Fruit fly (Drosophila melanogaster) whole organism, prepupa: ENCODE data around the gene Slip1.

ENCODE experiments used
- CG10669 ChIP-seq: fragments of 200-800 bp; sonication (Bioruptor generic); optimal IDR thresholded peaks from 3 replicates; lab custom pipeline; 2018; ENCODE audit warnings: missing biosample characterization, mild to moderate bottlenecking, missing genetic modification characterization, moderate library complexity
- CG11294 ChIP-seq: fragments of 200-800 bp; sonication (Bioruptor generic); IDR thresholded peaks from 2 replicates; pipeline ENCODE4 v1.3.6; 2022; ENCODE audit warnings: missing biosample characterization, missing genetic modification characterization
- CG11762 ChIP-seq: fragments of 200-800 bp; sonication (Bioruptor generic); optimal IDR thresholded peaks from 3 replicates; lab custom pipeline; 2016; ENCODE audit warnings: missing biosample characterization, missing genetic modification characterization; ENCODE audit not compliant: insufficient read depth
- CG1621 ChIP-seq: fragments of 200-800 bp; sonication (Bioruptor generic); optimal IDR thresholded peaks from 3 replicates; lab custom pipeline; 2018; ENCODE audit warnings: missing biosample characterization, mild to moderate bottlenecking, missing genetic modification characterization
- CG16779 ChIP-seq: fragments of 200-800 bp; sonication (Bioruptor generic); optimal IDR thresholded peaks from 3 replicates; lab custom pipeline; 2017; ENCODE audit warnings: missing biosample characterization, mild to moderate bottlenecking, missing genetic modification characterization
- CG3032 ChIP-seq: fragments of 200-800 bp; optimal IDR thresholded peaks from 2 replicates; lab custom pipeline; 2019; ENCODE audit warnings: missing biosample characterization, mild to moderate bottlenecking, missing genetic modification characterization, moderate library complexity
- CG32006 ChIP-seq: fragments of 200-800 bp; sonication (Bioruptor generic); optimal IDR thresholded peaks from 3 replicates; lab custom pipeline; 2017; ENCODE audit warnings: missing biosample characterization, mild to moderate bottlenecking, missing genetic modification characterization
- CG3919 ChIP-seq: fragments of 200-800 bp; sonication (Bioruptor generic); optimal IDR thresholded peaks from 3 replicates; lab custom pipeline; 2016; ENCODE audit warnings: missing biosample characterization, missing genetic modification characterization
- CG6163 ChIP-seq: fragments of 200-800 bp; sonication (Bioruptor generic); IDR thresholded peaks from 3 replicates; pipeline ENCODE4 v1.3.6; 2022; ENCODE audit warnings: missing biosample characterization, missing genetic modification characterization
- CG6276 ChIP-seq: fragments of 200-800 bp; sonication (Bioruptor generic); optimal IDR thresholded peaks from 2 replicates; lab custom pipeline; 2017; ENCODE audit warnings: missing biosample characterization, mild to moderate bottlenecking, missing genetic modification characterization
- CG6808 ChIP-seq: fragments of 200-800 bp; sonication (Bioruptor generic); optimal IDR thresholded peaks from 3 replicates; lab custom pipeline; 2017; ENCODE audit warnings: missing biosample characterization, missing genetic modification characterization, mild to moderate bottlenecking, moderate library complexity, missing genetic modification reagents
- CG6854 ChIP-seq: fragments of 200-800 bp; sonication (Bioruptor generic); optimal IDR thresholded peaks from 2 replicates; lab custom pipeline; 2017; ENCODE audit warnings: missing biosample characterization, mild to moderate bottlenecking, missing genetic modification characterization
- CG8319 ChIP-seq: fragments of 200-800 bp; sonication (Bioruptor generic); optimal IDR thresholded peaks from 3 replicates; lab custom pipeline; 2016; ENCODE audit warnings: missing biosample characterization, missing genetic modification characterization
- CG8632 ChIP-seq: fragments of 200-800 bp; sonication (Bioruptor generic); optimal IDR thresholded peaks from 3 replicates; lab custom pipeline; 2016; ENCODE audit warnings: missing biosample characterization, missing genetic modification characterization
- CG9139 ChIP-seq: fragments of 200-800 bp; sonication (Bioruptor generic); optimal IDR thresholded peaks from 3 replicates; lab custom pipeline; 2017; ENCODE audit warnings: missing biosample characterization, mild to moderate bottlenecking, missing genetic modification characterization
- Eip78C ChIP-seq: fragments of 200-800 bp; sonication (Bioruptor generic); peaks from one replicate; lab custom pipeline; 2016; ENCODE audit warnings: missing biosample characterization, missing genetic modification characterization
- Eip93F ChIP-seq: fragments of 200-800 bp; sonication (Bioruptor generic); optimal IDR thresholded peaks from 2 replicates; lab custom pipeline; 2016; ENCODE audit warnings: missing biosample characterization, mild to moderate bottlenecking, missing genetic modification characterization
- Ets21C ChIP-seq: fragments of 200-800 bp; sonication (Bioruptor generic); optimal IDR thresholded peaks from 3 replicates; lab custom pipeline; 2016; ENCODE audit warnings: missing biosample characterization, missing genetic modification characterization
- Ets96B ChIP-seq: fragments of 200-800 bp; optimal IDR thresholded peaks from 2 replicates; lab custom pipeline; 2019; ENCODE audit warnings: missing biosample characterization, mild to moderate bottlenecking, missing genetic modification characterization, moderate library complexity
- Hr4 ChIP-seq: fragments of 200-800 bp; sonication (Bioruptor generic); optimal IDR thresholded peaks from 3 replicates; lab custom pipeline; 2016; ENCODE audit warnings: missing biosample characterization, missing genetic modification characterization
- Smox ChIP-seq: fragments of 200-800 bp; sonication (Bioruptor generic); optimal IDR thresholded peaks from 3 replicates; lab custom pipeline; 2016; ENCODE audit warnings: missing biosample characterization, missing genetic modification characterization
- Sox102F ChIP-seq: fragments of 200-800 bp; sonication (Bioruptor generic); optimal IDR thresholded peaks from 2 replicates; lab custom pipeline; 2016; ENCODE audit warnings: missing biosample characterization, mild to moderate bottlenecking, missing genetic modification characterization
- Sox14 ChIP-seq: fragments of 200-800 bp; sonication (Bioruptor generic); optimal IDR thresholded peaks from 3 replicates; lab custom pipeline; 2016; ENCODE audit warnings: missing biosample characterization, missing genetic modification characterization
- achi ChIP-seq: fragments of 200-800 bp; sonication (Bioruptor generic); optimal IDR thresholded peaks from 3 replicates; lab custom pipeline; 2016; ENCODE audit warnings: missing biosample characterization, missing genetic modification characterization
- acj6 ChIP-seq: fragments of 200-800 bp; sonication (Bioruptor generic); optimal IDR thresholded peaks from 3 replicates; lab custom pipeline; 2016; ENCODE audit warnings: missing biosample characterization, missing genetic modification characterization
- cyc ChIP-seq: fragments of 200-800 bp; sonication (Bioruptor generic); optimal IDR thresholded peaks from 3 replicates; lab custom pipeline; 2016; ENCODE audit warnings: missing biosample characterization, missing genetic modification characterization
- dac ChIP-seq: fragments of 200-800 bp; sonication (Bioruptor generic); optimal IDR thresholded peaks from 2 replicates; lab custom pipeline; 2017; ENCODE audit warnings: missing biosample characterization, mild to moderate bottlenecking, missing genetic modification characterization
- dsx ChIP-seq: fragments of 200-800 bp; optimal IDR thresholded peaks from 3 replicates; lab custom pipeline; 2019; ENCODE audit warnings: missing biosample characterization, mild to moderate bottlenecking, missing genetic modification characterization, moderate library complexity; ENCODE audit not compliant: poor library complexity, severe bottlenecking
- eg ChIP-seq: fragments of 200-800 bp; sonication (Bioruptor generic); IDR thresholded peaks from 3 replicates; pipeline ENCODE4 v1.3.6; 2022; ENCODE audit warnings: missing biosample characterization, missing genetic modification characterization
- esn ChIP-seq: fragments of 200-800 bp; sonication (Bioruptor generic); optimal IDR thresholded peaks from 2 replicates; lab custom pipeline; 2016; ENCODE audit warnings: missing biosample characterization, mild to moderate bottlenecking, missing genetic modification characterization, moderate library complexity
- net ChIP-seq: fragments of 200-800 bp; sonication (Bioruptor generic); optimal IDR thresholded peaks from 3 replicates; lab custom pipeline; 2016; ENCODE audit warnings: missing biosample characterization, missing genetic modification characterization
- pdm3 ChIP-seq: fragments of 200-800 bp; sonication (Bioruptor generic); optimal IDR thresholded peaks from 3 replicates; lab custom pipeline; 2016; ENCODE audit warnings: missing biosample characterization, missing genetic modification characterization
- salr ChIP-seq, 2 experiments: fragments of 200-800 bp; sonication (Bioruptor generic); optimal IDR thresholded peaks; 3 replicates each; lab custom pipeline; 2016 to 2018; ENCODE audit warnings: missing biosample characterization in 2 of 2, missing genetic modification characterization in 2 of 2, mild to moderate bottlenecking in 1 of 2
- ss ChIP-seq, 2 experiments: fragments of 200-800 bp; sonication (Bioruptor generic); optimal IDR thresholded peaks; 2 replicates in 1 of 2; 3 replicates in 1 of 2; lab custom pipeline; 2017 to 2018; ENCODE audit warnings: mild to moderate bottlenecking in 2 of 2, missing biosample characterization in 2 of 2, missing genetic modification characterization in 2 of 2, moderate library complexity in 1 of 2
- svp ChIP-seq: fragments of 200-800 bp; sonication (Bioruptor generic); peaks from one replicate; lab custom pipeline; 2016; ENCODE audit warnings: missing biosample characterization, missing genetic modification characterization
- topi ChIP-seq: fragments of 200-800 bp; sonication (Bioruptor generic); optimal IDR thresholded peaks from 3 replicates; lab custom pipeline; 2016; ENCODE audit warnings: missing biosample characterization, missing genetic modification characterization
- vri ChIP-seq: fragments of 200-800 bp; sonication (Bioruptor generic); optimal IDR thresholded peaks from 3 replicates; lab custom pipeline; 2016; ENCODE audit warnings: missing biosample characterization, mild to moderate bottlenecking, missing genetic modification characterization

The Slip1 gene

DNA sequence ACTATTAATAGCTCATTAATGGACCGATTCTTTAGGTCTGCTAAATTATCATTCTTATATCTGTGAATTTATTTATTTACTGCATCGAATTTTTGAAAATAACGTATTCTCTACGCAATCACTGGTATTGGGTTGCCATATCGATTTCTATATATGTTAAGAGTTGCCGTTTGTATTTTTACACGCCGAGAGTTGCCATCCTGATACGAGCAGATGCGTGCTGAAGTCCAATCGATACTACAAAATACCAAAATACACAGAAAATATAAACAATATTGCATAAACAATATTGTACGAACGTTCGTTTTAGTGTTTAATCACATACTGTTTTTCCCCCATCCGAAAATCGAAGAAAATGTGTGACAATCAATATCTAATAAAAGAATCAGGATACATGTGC, 34.0 kb downstream of the Slip1 start, which contains the start of gene ey (continued):
- TF ChIP-seq cyc = no peak
- peak; percentile 35 for TF ChIP-seq achi
- no peak for TF ChIP-seq Ets21C
- TF ChIP-seq CG6276 = no peak
- TF ChIP-seq CG6163 (GFP tag; lab: Robert Waterston, UW) = no peak
- peak; percentile 40 for TF ChIP-seq CG6808 (GFP tag; lab: Kevin White, UChicago)
- no peak for TF ChIP-seq CG9139 (GFP tag; lab: Kevin White, UChicago)
- TF ChIP-seq pdm3 (GFP tag; lab: Kevin White, UChicago) = no peak
- TF ChIP-seq CG8632 = no peak
- TF ChIP-seq CG32006 (GFP tag; lab: Kevin White, UChicago) = no peak
- TF ChIP-seq Hr4 = peak; percentile 23
- no peak for TF ChIP-seq acj6 (GFP tag; lab: Kevin White, UChicago)
- TF ChIP-seq Sox14 (GFP tag; lab: Kevin White, UChicago) = no peak
- no peak for TF ChIP-seq CG3919 (GFP tag; lab: Kevin White, UChicago)
- TF ChIP-seq Eip78C (GFP tag; lab: Kevin White, UChicago) = peak; percentile 34
- TF ChIP-seq dsx (GFP tag; lab: Kevin White, UChicago) = no peak
- no peak for TF ChIP-seq svp (GFP tag; lab: Kevin White, UChicago)
- TF ChIP-seq ss (GFP tag; optimal IDR thresholded peaks at IDR 0.05; lab: Kevin White, UChicago) = peak; percentile 36 to 43
- TF ChIP-seq net = peak; percentile 1
- TF ChIP-seq Smox (GFP tag; lab: Kevin White, UChicago) = no peak
- no peak for TF ChIP-seq CG10669 (GFP tag; lab: Kevin White, UChicago)
- no peak for TF ChIP-seq CG11762 (GFP tag; lab: Kevin White, UChicago)

DNA sequence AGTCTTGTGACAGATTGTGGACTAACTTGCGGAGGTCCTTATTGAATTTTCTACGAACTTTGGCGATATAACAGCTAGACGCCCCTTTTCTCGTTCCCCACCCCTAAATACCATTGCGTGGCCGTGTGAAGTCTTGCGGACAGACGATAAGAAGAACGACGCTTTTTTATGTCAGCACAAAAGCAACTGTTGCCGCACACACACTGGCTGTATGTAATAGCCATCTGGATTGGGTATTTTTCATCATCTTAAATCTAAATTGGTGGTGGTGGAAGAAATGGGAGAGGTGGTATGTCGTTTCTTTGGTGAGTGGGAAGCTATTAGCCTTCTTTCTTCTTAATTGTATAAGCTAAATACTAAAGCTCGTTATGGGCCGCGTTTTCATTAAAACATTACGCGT, 38.5 kb downstream of the Slip1 start:
- TF ChIP-seq eg (no peak), salr (GFP tag; optimal IDR thresholded peaks at IDR 0.05; lab: Kevin White, UChicago) (no peak), acj6 (GFP tag; lab: Kevin White, UChicago) (no peak)
- TF ChIP-seq, all 60 proteins: peak for 0

DNA sequence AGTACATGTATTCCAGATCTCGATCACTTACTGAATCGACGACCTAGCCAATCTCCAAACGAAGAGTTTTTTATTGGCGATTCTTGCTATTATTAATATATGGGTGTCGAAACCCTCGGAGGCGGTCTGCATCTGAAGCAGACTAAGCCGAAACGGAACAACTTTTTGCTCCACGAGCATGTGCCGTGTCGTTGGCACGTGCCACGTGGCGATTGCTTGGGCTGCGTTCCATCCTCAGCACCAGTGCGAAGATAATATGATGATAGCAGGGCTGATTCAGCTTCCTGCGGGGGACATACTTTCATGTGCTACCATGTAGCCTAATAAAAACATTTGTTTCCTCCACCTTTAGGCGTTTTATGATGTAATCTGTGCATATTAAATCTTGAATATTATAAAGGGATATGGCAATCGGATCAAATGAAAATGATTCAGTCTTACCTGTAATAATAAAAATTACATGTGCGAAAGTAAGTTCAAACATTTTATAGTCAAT, 39.4 kb downstream of the Slip1 start:
- no peak for TF ChIP-seq CG11294
- TF ChIP-seq esn (GFP tag; lab: Kevin White, UChicago) = no peak
- no peak for TF ChIP-seq Ets21C
- TF ChIP-seq CG8632 = no peak
- TF ChIP-seq CG6854 (GFP tag; lab: Kevin White, UChicago) = no peak
- TF ChIP-seq dac = no peak

DNA sequence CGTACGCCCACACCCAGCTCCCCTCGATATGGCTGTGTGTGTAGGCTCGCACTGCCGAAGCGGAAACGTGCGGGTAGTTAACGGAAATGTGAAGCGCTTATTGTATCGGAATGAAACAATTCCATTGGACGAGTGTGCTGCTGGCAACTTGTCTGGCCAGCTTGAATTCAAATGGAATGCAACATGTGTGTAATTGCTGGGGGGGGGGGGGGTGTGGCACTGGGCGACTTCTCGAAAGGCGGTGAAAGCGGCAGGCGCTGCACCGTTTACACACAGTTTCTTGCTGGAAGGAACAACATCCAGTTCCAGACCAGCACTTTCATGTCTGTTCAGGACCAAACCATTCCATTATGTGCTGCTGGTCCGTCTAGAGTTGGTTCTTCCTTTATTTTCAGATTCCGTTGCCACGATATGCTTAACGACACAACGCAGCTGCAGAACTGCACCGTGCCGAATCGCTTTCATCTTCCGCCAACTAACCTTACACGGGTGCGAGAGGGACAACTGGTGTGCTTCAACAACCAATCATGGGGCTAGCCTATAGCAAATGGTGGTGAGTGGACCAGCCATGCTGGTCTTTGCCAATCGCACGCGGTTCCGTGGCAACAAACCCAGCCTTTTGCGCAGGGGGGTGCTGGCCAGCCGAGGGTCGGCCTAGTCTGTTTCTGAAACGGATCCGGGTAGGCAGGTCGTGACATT, 40.7 kb downstream of the Slip1 start:
- no peak for TF ChIP-seq topi (GFP tag; lab: Kevin White, UChicago)
- no peak for TF ChIP-seq CG6163 (GFP tag; lab: Robert Waterston, UW)
- no peak for TF ChIP-seq Sox102F (GFP tag; lab: Kevin White, UChicago)
- peak; percentile 10 for TF ChIP-seq Eip78C (GFP tag; lab: Kevin White, UChicago)
- no peak for TF ChIP-seq Eip93F (GFP tag; lab: Kevin White, UChicago)
- no peak for TF ChIP-seq CG11294
- no peak for TF ChIP-seq CG9139 (GFP tag; lab: Kevin White, UChicago)
- TF ChIP-seq CG3032 (tag; lab: Kevin White, UChicago) = no peak
- TF ChIP-seq CG16779 = no peak

DNA sequence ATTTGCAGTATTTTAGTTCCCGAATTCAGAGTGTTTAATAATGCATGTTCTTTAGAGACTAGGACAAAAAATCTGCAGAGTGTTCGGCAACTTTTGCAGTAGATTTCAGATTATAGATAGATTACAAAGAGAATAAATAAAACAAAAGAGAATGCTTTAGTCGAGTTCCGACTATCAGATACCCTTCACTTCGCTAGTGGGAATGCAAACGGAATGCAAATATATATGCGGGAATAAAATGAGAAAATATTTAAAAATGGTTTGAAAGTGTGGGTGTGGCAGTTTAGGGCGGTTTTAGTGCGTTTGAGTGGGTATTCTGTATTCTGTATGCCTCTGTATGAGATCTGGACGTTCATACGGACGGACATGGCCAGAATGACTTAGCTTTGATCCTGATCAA, 43.4 kb downstream of the Slip1 start:
- TF ChIP-seq Sox14 (GFP tag; lab: Kevin White, UChicago) = no peak
- no peak for TF ChIP-seq Ets96B (tag; lab: Kevin White, UChicago)
- TF ChIP-seq vri (GFP tag; lab: Kevin White, UChicago) = no peak
- no peak for TF ChIP-seq CG9139 (GFP tag; lab: Kevin White, UChicago)
- TF ChIP-seq CG1621 (tag; lab: Kevin White, UChicago) = no peak
- TF ChIP-seq esn (GFP tag; lab: Kevin White, UChicago) = no peak
- no peak for TF ChIP-seq eg
- no peak for TF ChIP-seq CG3032 (tag; lab: Kevin White, UChicago)
- no peak for TF ChIP-seq CG8319 (GFP tag; lab: Kevin White, UChicago)
- TF ChIP-seq dsx (GFP tag; lab: Kevin White, UChicago) = no peak
- TF ChIP-seq, all 60 proteins: peak for 0
